Worm (Caenorhabditis elegans): Measurements from ENCODE around the gene F20D6.15.

F20D6.15 gene

DNA sequence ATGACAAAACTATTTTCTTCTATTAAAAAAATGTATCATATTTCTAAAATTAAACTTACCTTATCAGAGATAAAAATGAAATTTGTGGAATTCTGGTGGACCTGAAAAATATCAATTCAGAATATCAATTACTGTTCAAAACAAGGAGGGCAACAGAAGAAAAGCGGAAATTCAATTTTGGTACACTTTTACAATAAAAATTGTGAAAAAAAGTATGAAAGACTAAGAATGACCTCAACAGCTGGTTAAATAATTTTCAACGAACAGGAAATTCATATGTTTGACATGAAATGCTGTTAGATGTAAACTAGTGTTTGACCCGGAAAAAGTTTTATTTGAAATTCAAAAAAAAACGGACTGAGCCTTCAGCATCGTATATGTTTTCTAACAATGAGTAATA lies 25.6 kb upstream of the F20D6.15 start, which contains the start of gene K07C11.7:
Gene K07C11.7, minus strand, starts transcription at position 101 of the 400 bp plus-strand sequence.
- TF ChIP-seq nhr-80 (tag; optimal IDR thresholded peaks at IDR 0.05) (no peak), die-1 (tag; optimal IDR thresholded peaks at IDR 0.05) (no peak), egl-44 (GFP tag; IDR thresholded peaks at IDR 0.05) (no peak), lag-1 (GFP tag; IDR thresholded peaks at IDR 0.05) (no peak), aptf-3 (GFP tag; IDR thresholded peaks at IDR 0.05) (no peak), Y79H2A.3 (GFP tag; conservative IDR thresholded peaks at IDR 0.05) (no peak), sptf-2 (GFP tag; optimal IDR thresholded peaks at IDR 0.05) (no peak), cebp-2 (GFP tag; IDR thresholded peaks at IDR 0.05) (no peak)

DNA sequence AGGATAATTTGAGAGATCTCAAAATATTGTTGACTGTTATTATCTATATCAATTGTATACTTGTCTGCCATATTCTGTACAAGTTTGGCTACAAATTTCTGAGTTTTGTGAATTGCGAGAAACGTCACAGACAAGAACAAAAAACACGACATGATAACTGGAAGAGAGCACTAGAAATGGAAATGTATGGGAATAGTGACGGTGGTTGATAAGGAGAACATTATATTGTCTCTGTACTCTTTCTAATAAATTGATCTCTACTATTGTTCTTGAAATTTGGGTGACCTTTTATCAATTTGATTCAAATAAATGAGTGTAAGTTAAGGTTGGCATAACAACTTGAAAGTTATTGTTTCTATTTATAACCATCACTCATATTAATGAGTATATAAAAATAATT lies 24.5 kb upstream of the F20D6.15 start:
- TF ChIP-seq mes-4 (tag; optimal IDR thresholded peaks at IDR 0.05) = no peak
- no peak for TF ChIP-seq ztf-18 (tag; optimal IDR thresholded peaks at IDR 0.05)
- TF ChIP-seq egl-44 (GFP tag; IDR thresholded peaks at IDR 0.05) = no peak
- no peak for TF ChIP-seq madf-6 (GFP tag; IDR thresholded peaks at IDR 0.05)
- no peak for TF ChIP-seq F49E8.2 (tag; optimal IDR thresholded peaks at IDR 0.05; ENCODE audit: insufficient read depth)
- no peak for TF ChIP-seq B0035.1 (tag; optimal IDR thresholded peaks at IDR 0.05)
- TF ChIP-seq nhr-80 (tag; optimal IDR thresholded peaks at IDR 0.05) = peak; percentile 67

DNA sequence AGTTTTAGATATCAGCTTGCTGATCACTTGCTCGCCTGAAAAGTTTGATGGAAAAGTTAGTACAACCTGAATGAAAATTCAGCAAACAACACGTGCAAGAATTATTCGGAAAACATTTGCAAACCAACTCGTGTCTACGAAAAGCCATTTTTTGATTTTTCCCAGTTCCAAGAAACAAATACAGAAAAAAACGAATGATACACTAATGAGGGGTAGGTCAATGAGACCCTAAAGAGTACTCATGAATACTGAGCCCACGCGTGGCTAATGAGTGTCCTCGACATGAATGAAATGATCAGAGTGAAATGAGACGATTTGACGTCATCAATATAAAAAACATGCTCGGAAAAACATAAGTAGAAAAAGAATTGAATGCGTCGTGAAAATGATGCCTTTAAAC lies 23.7 kb upstream of the F20D6.15 start:
- TF ChIP-seq lin-40 (tag; optimal IDR thresholded peaks at IDR 0.05) = no peak
- no peak for TF ChIP-seq lsy-27 (tag; optimal IDR thresholded peaks at IDR 0.05; ENCODE audit: borderline replicate concordance, insufficient read depth)
- no peak for TF ChIP-seq ztf-3 (GFP tag; optimal IDR thresholded peaks at IDR 0.05)
- no peak for TF ChIP-seq rcor-1 (GFP tag; IDR thresholded peaks at IDR 0.05)
- no peak for TF ChIP-seq F52B5.7 (tag; optimal IDR thresholded peaks at IDR 0.05)
- no peak for TF ChIP-seq F57C9.4 (tag; optimal IDR thresholded peaks at IDR 0.05)
- no peak for TF ChIP-seq ztf-6 (GFP tag; IDR thresholded peaks at IDR 0.05)
- no peak for TF ChIP-seq ztf-28 (GFP tag; IDR thresholded peaks at IDR 0.05)
- no peak for TF ChIP-seq ceh-40 (GFP tag; IDR thresholded peaks at IDR 0.05)
- TF ChIP-seq cebp-1 (GFP tag; IDR thresholded peaks at IDR 0.05) = no peak
- TF ChIP-seq cebp-1 (tag; optimal IDR thresholded peaks at IDR 0.05) = no peak
- no peak for TF ChIP-seq somi-1 (GFP tag; optimal IDR thresholded peaks at IDR 0.05)
- no peak for TF ChIP-seq attf-6 (GFP tag; IDR thresholded peaks at IDR 0.05)
- TF ChIP-seq let-526 (GFP tag; IDR thresholded peaks at IDR 0.05) = no peak
- TF ChIP-seq ztf-25 (GFP tag; IDR thresholded peaks at IDR 0.05) = no peak

DNA sequence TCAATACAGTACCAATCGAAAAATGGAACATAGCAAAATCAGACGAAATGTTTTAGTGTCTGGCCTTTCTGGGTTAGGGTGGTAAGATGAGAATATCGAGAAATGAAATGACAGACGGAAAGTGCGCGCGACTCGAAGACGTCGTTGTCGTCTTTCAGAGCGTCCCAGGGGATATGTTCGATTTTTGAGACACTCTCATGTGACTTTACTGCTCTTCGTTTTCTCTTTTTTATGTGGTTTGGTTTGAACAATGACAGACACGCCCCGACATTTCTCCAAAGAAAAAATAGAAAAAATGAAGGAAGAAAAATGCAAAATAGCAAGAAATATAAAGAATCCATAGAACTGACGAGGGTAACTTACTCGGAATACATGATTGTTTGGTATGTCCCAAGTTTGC lies 22.3 kb upstream of the F20D6.15 start:
- TF ChIP-seq lag-1 (GFP tag; IDR thresholded peaks at IDR 0.05) (no peak), F33H1.4 (GFP tag; IDR thresholded peaks at IDR 0.05) (no peak)

DNA sequence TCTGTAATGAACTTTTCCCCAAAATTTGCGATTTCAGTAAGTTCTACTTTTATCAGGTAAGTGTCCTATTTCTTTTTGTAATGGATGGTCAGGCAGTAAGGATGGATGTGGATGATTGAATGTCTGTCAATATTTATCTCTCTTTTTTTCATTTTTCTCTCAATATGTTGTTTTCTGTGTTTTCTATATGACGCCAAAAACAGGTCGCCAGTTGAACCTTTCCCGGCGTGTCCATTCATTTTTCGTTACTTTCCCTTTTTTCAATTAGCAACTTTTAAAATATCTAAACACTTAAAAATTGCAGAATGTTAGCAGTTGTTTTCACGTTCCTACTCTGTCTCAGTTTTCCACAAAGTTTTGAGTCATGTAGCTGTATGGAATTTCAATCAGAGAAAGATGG lies 18.7 kb upstream of the F20D6.15 start, which contains the start of gene timp-1:
Gene timp-1, plus strand, starts transcription at position 305 of the 400 bp plus-strand sequence.
- TF ChIP-seq unc-130 (GFP tag; optimal IDR thresholded peaks at IDR 0.05) = no peak
- TF ChIP-seq hlh-26 (GFP tag; conservative IDR thresholded peaks at IDR 0.05) = no peak
- no peak for TF ChIP-seq snpc-3.4 (tag; optimal IDR thresholded peaks at IDR 0.05)
- TF ChIP-seq him-1 (tag; optimal IDR thresholded peaks at IDR 0.05) = no peak
- TF ChIP-seq dpl-1 (GFP tag; optimal IDR thresholded peaks at IDR 0.05) = no peak
